Worm (Caenorhabditis elegans): ENCODE data around the gene wdr-62.

ce11 chrV:9443748-9444147, at the start of gene wdr-62:
- TF ChIP-seq nhr-76 (tag; optimal IDR thresholded peaks at IDR 0.05): no peak
- TF ChIP-seq unc-62 (GFP tag; optimal IDR thresholded peaks at IDR 0.05): no peak
- no peak for TF ChIP-seq nhr-237 (tag; optimal IDR thresholded peaks at IDR 0.05)
- TF ChIP-seq zip-8 (tag; optimal IDR thresholded peaks at IDR 0.05): no peak
- TF ChIP-seq snpc-4 (tag; optimal IDR thresholded peaks at IDR 0.05): no peak
- no peak for TF ChIP-seq nhr-12 (tag; optimal IDR thresholded peaks at IDR 0.05)
- no peak for TF ChIP-seq blmp-1 (tag; optimal IDR thresholded peaks at IDR 0.05)
- no peak for TF ChIP-seq sptf-1 (tag; optimal IDR thresholded peaks at IDR 0.05)
